Worm (Caenorhabditis elegans) whole organism, L3 larva: ENCODE measurements around the gene sel-1.

Source experiments
- R02D3.7 ChIP-seq: fragments of 150-350 bp; optimal IDR thresholded peaks from 2 replicates; lab custom pipeline; 2014; ENCODE audit warnings: missing biosample characterization, missing genetic modification characterization
- ceh-16 ChIP-seq: sonication (generic microtip); optimal IDR thresholded peaks from 2 replicates; lab custom pipeline; 2017; ENCODE audit warnings: missing biosample characterization, missing genetic modification characterization
- ceh-82 ChIP-seq: fragments of 150-350 bp; optimal IDR thresholded peaks from 2 replicates; lab custom pipeline; 2014; ENCODE audit warnings: missing biosample characterization, missing genetic modification characterization
- elt-3 ChIP-seq, 3 experiments: fragments of 150-350 bp in 1 of 3; sonication (generic microtip) in 2 of 3; optimal IDR thresholded peaks; 2 replicates in 2 of 3; 4 replicates in 1 of 3; lab custom pipeline; 2014 to 2017; ENCODE audit warnings: missing biosample characterization in 3 of 3, missing genetic modification characterization in 3 of 3
- fkh-10 ChIP-seq: sonication (generic microtip); optimal IDR thresholded peaks from 2 replicates; lab custom pipeline; 2017; ENCODE audit warnings: missing biosample characterization, missing genetic modification reagents, missing genetic modification characterization
- fos-1 ChIP-seq: fragments of 150-350 bp; optimal IDR thresholded peaks from 2 replicates; lab custom pipeline; 2014; ENCODE audit warnings: missing biosample characterization, missing genetic modification characterization
- jun-1 ChIP-seq: fragments of 150-350 bp; optimal IDR thresholded peaks from 2 replicates; lab custom pipeline; 2014; ENCODE audit warnings: missing biosample characterization, missing genetic modification reagents, missing genetic modification characterization
- lin-39 ChIP-seq: fragments of 150-350 bp; optimal IDR thresholded peaks from 2 replicates; lab custom pipeline; 2018; ENCODE audit warnings: missing biosample characterization, missing genetic modification reagents, missing genetic modification characterization
- nhr-28 ChIP-seq: fragments of 150-350 bp; optimal IDR thresholded peaks from 2 replicates; lab custom pipeline; 2014; ENCODE audit warnings: missing biosample characterization, missing genetic modification characterization
- nhr-76 ChIP-seq: fragments of 150-350 bp; sonication (generic microtip); optimal IDR thresholded peaks from 5 replicates; lab custom pipeline; 2014; ENCODE audit warnings: missing biosample characterization, missing genetic modification characterization
- nhr-77 ChIP-seq: fragments of 150-350 bp; optimal IDR thresholded peaks from 2 replicates; lab custom pipeline; 2014; ENCODE audit warnings: missing biosample characterization, missing genetic modification characterization
- ztf-11 ChIP-seq: fragments of 150-350 bp; optimal IDR thresholded peaks from 2 replicates; lab custom pipeline; 2014; ENCODE audit warnings: missing biosample characterization, missing genetic modification characterization

DNA sequence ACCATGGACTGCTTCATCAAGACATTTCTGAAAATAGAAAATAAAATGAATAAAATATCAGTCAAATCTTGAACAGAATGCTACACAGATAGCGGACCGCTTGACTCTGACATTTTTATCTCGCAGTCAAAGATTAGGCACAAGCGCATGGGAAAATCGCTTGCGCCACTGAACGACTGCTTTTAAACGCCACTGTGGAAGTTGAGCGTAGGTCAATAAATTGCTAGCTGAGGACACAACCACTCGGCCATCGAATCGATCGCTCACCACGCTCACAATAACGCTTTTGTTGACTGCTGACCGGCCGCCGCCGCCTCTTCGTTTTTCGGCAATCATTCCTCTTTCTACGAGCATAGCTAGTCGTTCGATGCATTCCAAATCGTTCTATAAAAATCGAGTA, 36.3 kb downstream of the sel-1 start:
- TF ChIP-seq nhr-28 (tag; lab: Kevin White, UChicago) (no peak), R02D3.7 (tag; lab: Kevin White, UChicago) (no peak), ceh-16 (tag; lab: Kevin White, UChicago) (no peak), fkh-10 (GFP tag; lab: Kevin White, UChicago) (no peak), nhr-76 (tag; lab: Kevin White, UChicago) (no peak), lin-39 (tag; lab: Kevin White, UChicago) (peak; percentile 57), fos-1 (no peak), ceh-82 (tag; lab: Kevin White, UChicago) (no peak), nhr-77 (no peak), ztf-11 (tag; lab: Kevin White, UChicago) (no peak), jun-1 (no peak), elt-3 (tag; optimal IDR thresholded peaks at IDR 0.05; lab: Kevin White, UChicago) (no peak)
